Worm (Caenorhabditis elegans): ENCODE results near the gene R11D1.10.

DNA sequence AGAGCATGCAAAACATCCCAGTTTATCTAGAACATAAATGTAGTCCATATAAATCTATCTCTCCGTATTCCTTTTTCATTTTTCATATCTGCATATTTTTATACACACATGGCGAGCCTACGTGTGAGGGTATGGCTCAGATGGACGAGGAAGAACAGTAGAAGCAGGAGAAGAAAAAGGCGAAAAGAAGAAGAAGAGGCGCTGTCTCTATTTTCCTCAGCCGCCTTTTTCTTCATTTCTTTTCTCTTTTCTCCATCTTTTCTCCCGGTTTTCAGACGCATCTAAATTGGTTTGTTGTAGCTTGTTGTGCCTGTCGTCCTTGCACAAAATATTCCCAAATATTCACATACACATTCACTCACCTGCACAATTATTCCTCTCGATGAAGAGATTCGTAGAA, 33.4 kb upstream of the R11D1.10 start, which contains the start of gene K10C8.4:
- TF ChIP-seq him-1 (tag; optimal IDR thresholded peaks at IDR 0.05) (no peak), dao-5 (tag; optimal IDR thresholded peaks at IDR 0.05) (no peak), W03F9.2 (tag; optimal IDR thresholded peaks at IDR 0.05) (no peak)
